Worm (Caenorhabditis elegans) whole organism, L1 larva: ENCODE results near the gene parg-2.
A peak's percentile ranks its signal among the peaks of the same experiment; 100 is the strongest.

Experiments used
- C04F5.9 ChIP-seq: sonication (generic microtip); optimal IDR thresholded peaks from 2 replicates; lab custom pipeline; 2016; ENCODE audit warnings: missing genetic modification characterization, missing compliant biosample characterization
- C16A3.4 ChIP-seq: fragments of 150-350 bp; optimal IDR thresholded peaks from 2 replicates; lab custom pipeline; 2014; ENCODE audit warnings: missing biosample characterization, missing genetic modification characterization
- F16B12.6 ChIP-seq: fragments of 150-350 bp; optimal IDR thresholded peaks from 2 replicates; lab custom pipeline; 2014; ENCODE audit warnings: missing biosample characterization, missing genetic modification characterization
- Y116A8C.19 ChIP-seq: sonication (generic microtip); optimal IDR thresholded peaks from 2 replicates; lab custom pipeline; 2016; ENCODE audit warnings: missing compliant biosample characterization, missing genetic modification characterization, borderline replicate concordance
- aha-1 ChIP-seq: fragments of 150-350 bp; optimal IDR thresholded peaks from 2 replicates; lab custom pipeline; 2014; ENCODE audit warnings: missing biosample characterization, missing genetic modification characterization
- aly-2 ChIP-seq: fragments of 150-350 bp; optimal IDR thresholded peaks from 2 replicates; lab custom pipeline; 2014; ENCODE audit warnings: missing biosample characterization, missing genetic modification characterization
- ama-1 ChIP-seq: fragments of 150-350 bp; optimal IDR thresholded peaks from 2 replicates; lab custom pipeline; 2014
- blmp-1 ChIP-seq: fragments of 150-350 bp; optimal IDR thresholded peaks from 2 replicates; lab custom pipeline; 2014; ENCODE audit warnings: missing biosample characterization, missing genetic modification characterization
- ceh-63 ChIP-seq: fragments of 200-800 bp; sonication (Bioruptor generic); optimal IDR thresholded peaks from 2 replicates; lab custom pipeline; 2018; ENCODE audit warnings: mild to moderate bottlenecking, missing genetic modification characterization, missing compliant biosample characterization
- ceh-88 ChIP-seq: fragments of 200-800 bp; sonication (Bioruptor generic); IDR thresholded peaks from 2 replicates; pipeline ENCODE4 v1.3.6; 2022; ENCODE audit warnings: missing genetic modification characterization, missing compliant biosample characterization
- ceh-90 ChIP-seq: sonication (generic microtip); optimal IDR thresholded peaks from 2 replicates; lab custom pipeline; 2016; ENCODE audit warnings: missing genetic modification characterization, missing compliant biosample characterization
- dpl-1 ChIP-seq, 3 experiments: fragments of 150-350 bp in 2 of 3; sonication (generic microtip) in 1 of 3; optimal IDR thresholded peaks; 2 replicates each; lab custom pipeline; 2014 to 2017; ENCODE audit warnings: missing biosample characterization in 3 of 3, missing genetic modification characterization in 3 of 3, missing genetic modification reagents in 3 of 3
- dsc-1 ChIP-seq: sonication (generic microtip); optimal IDR thresholded peaks from 2 replicates; lab custom pipeline; 2016; ENCODE audit warnings: mild to moderate bottlenecking, missing genetic modification characterization, missing compliant biosample characterization
- efl-1 ChIP-seq, 4 experiments: fragments of 150-350 bp; optimal IDR thresholded peaks in 3 of 4; peaks in 1 of 4; 1 replicate in 1 of 4; 2 replicates in 3 of 4; lab custom pipeline; 2014; ENCODE audit warnings: missing biosample characterization in 2 of 4, missing genetic modification characterization in 2 of 4, missing genetic modification reagents in 2 of 4
- fkh-8 ChIP-seq: sonication (generic microtip); optimal IDR thresholded peaks from 2 replicates; lab custom pipeline; 2016; ENCODE audit warnings: mild to moderate bottlenecking, missing genetic modification characterization, missing compliant biosample characterization
- fos-1 ChIP-seq: fragments of 150-350 bp; optimal IDR thresholded peaks from 2 replicates; lab custom pipeline; 2014; ENCODE audit warnings: missing biosample characterization, missing genetic modification characterization
- grh-1 ChIP-seq: fragments of 200-800 bp; sonication (Bioruptor generic); IDR thresholded peaks from 2 replicates; pipeline ENCODE4 v1.3.6; 2022; ENCODE audit warnings: missing genetic modification reagents, missing genetic modification characterization, missing compliant biosample characterization
- hlh-17 ChIP-seq: fragments of 200-800 bp; sonication (Bioruptor generic); optimal IDR thresholded peaks from 2 replicates; lab custom pipeline; 2018; ENCODE audit warnings: missing genetic modification characterization, mild to moderate bottlenecking, missing compliant biosample characterization, moderate library complexity, borderline replicate concordance
- hlh-4 ChIP-seq: sonication (generic microtip); optimal IDR thresholded peaks from 2 replicates; lab custom pipeline; 2016; ENCODE audit warnings: mild to moderate bottlenecking, missing genetic modification characterization, missing compliant biosample characterization
- jun-1 ChIP-seq: fragments of 150-350 bp; optimal IDR thresholded peaks from 2 replicates; lab custom pipeline; 2014; ENCODE audit warnings: missing biosample characterization, missing genetic modification reagents, missing genetic modification characterization
- lin-35 ChIP-seq, 2 experiments: fragments of 150-350 bp; optimal IDR thresholded peaks; 2 replicates each; lab custom pipeline; 2014; ENCODE audit warnings: missing biosample characterization in 2 of 2, missing genetic modification characterization in 2 of 2, missing genetic modification reagents in 2 of 2
- lsy-2 ChIP-seq, 2 experiments: fragments of 150-350 bp; optimal IDR thresholded peaks; 2 replicates each; lab custom pipeline; 2014; ENCODE audit warnings: missing biosample characterization in 2 of 2, missing genetic modification characterization in 2 of 2
- mep-1 ChIP-seq: fragments of 150-350 bp; optimal IDR thresholded peaks from 2 replicates; lab custom pipeline; 2014; ENCODE audit warnings: missing biosample characterization, missing genetic modification characterization
- nhr-12 ChIP-seq: sonication (generic microtip); optimal IDR thresholded peaks from 2 replicates; lab custom pipeline; 2017; ENCODE audit warnings: missing biosample characterization, missing genetic modification characterization
- nhr-20 ChIP-seq: sonication (generic microtip); optimal IDR thresholded peaks from 2 replicates; lab custom pipeline; 2016; ENCODE audit warnings: mild to moderate bottlenecking, missing genetic modification characterization, missing compliant biosample characterization
- nhr-28 ChIP-seq: fragments of 150-350 bp; optimal IDR thresholded peaks from 2 replicates; lab custom pipeline; 2014; ENCODE audit warnings: missing biosample characterization, missing genetic modification characterization
- nhr-47 ChIP-seq: sonication (generic microtip); optimal IDR thresholded peaks from 2 replicates; lab custom pipeline; 2016; ENCODE audit warnings: mild to moderate bottlenecking, missing genetic modification characterization, moderate library complexity, missing compliant biosample characterization
- nhr-71 ChIP-seq: sonication (generic microtip); optimal IDR thresholded peaks from 2 replicates; lab custom pipeline; 2016; ENCODE audit warnings: mild to moderate bottlenecking, missing genetic modification characterization, moderate library complexity, missing compliant biosample characterization
- nhr-77 ChIP-seq: fragments of 150-350 bp; optimal IDR thresholded peaks from 2 replicates; lab custom pipeline; 2014; ENCODE audit warnings: missing biosample characterization, missing genetic modification characterization
- nhr-84 ChIP-seq: sonication (generic microtip); optimal IDR thresholded peaks from 2 replicates; lab custom pipeline; 2017; ENCODE audit warnings: missing biosample characterization, missing genetic modification characterization
- nhr-85 ChIP-seq: sonication (generic microtip); peaks from one replicate; lab custom pipeline; 2016; ENCODE audit warnings: missing genetic modification characterization, inconsistent platforms, missing compliant biosample characterization
- nhr-90 ChIP-seq: sonication (generic microtip); optimal IDR thresholded peaks from 2 replicates; lab custom pipeline; 2016; ENCODE audit warnings: mild to moderate bottlenecking, missing genetic modification characterization, missing compliant biosample characterization; ENCODE audit not compliant: poor library complexity
- pag-3 ChIP-seq: sonication (generic microtip); optimal IDR thresholded peaks from 2 replicates; lab custom pipeline; 2017; ENCODE audit warnings: missing genetic modification characterization, mild to moderate bottlenecking, missing compliant biosample characterization, antibody characterized with exemption, borderline replicate concordance; ENCODE audit not compliant: insufficient read depth
- skn-1 ChIP-seq: fragments of 150-350 bp; optimal IDR thresholded peaks from 2 replicates; lab custom pipeline; 2014; ENCODE audit warnings: missing biosample characterization, missing genetic modification characterization
- snpc-4 ChIP-seq: fragments of 150-350 bp; optimal IDR thresholded peaks from 2 replicates; lab custom pipeline; 2014; ENCODE audit warnings: missing biosample characterization, missing genetic modification characterization
- snu-23 ChIP-seq: sonication (generic microtip); optimal IDR thresholded peaks from 2 replicates; lab custom pipeline; 2016; ENCODE audit warnings: missing genetic modification characterization, missing compliant biosample characterization
- sox-4 ChIP-seq: sonication (generic microtip); optimal IDR thresholded peaks from 2 replicates; lab custom pipeline; 2016; ENCODE audit warnings: missing genetic modification characterization, missing compliant biosample characterization
- sup-37 ChIP-seq: fragments of 200-800 bp; sonication (Bioruptor generic); optimal IDR thresholded peaks from 2 replicates; lab custom pipeline; 2018; ENCODE audit warnings: mild to moderate bottlenecking, missing genetic modification characterization, missing compliant biosample characterization
- swsn-7 ChIP-seq: sonication (generic microtip); optimal IDR thresholded peaks from 2 replicates; lab custom pipeline; 2016; ENCODE audit warnings: missing genetic modification characterization, missing compliant biosample characterization
- tlp-1 ChIP-seq: fragments of 150-350 bp; optimal IDR thresholded peaks from 2 replicates; lab custom pipeline; 2014; ENCODE audit warnings: missing biosample characterization, missing genetic modification characterization
- unc-130 ChIP-seq: fragments of 150-350 bp; optimal IDR thresholded peaks from 2 replicates; lab custom pipeline; 2017; ENCODE audit warnings: missing biosample characterization, missing genetic modification characterization, inconsistent platforms
- unc-62 ChIP-seq: fragments of 150-350 bp; optimal IDR thresholded peaks from 2 replicates; lab custom pipeline; 2014; ENCODE audit warnings: missing biosample characterization, missing genetic modification reagents, missing genetic modification characterization
- unc-86 ChIP-seq: sonication (generic microtip); optimal IDR thresholded peaks from 2 replicates; lab custom pipeline; 2016; ENCODE audit warnings: missing genetic modification characterization, missing compliant biosample characterization
- unc-98 ChIP-seq: fragments of 200-800 bp; sonication (Bioruptor generic); IDR thresholded peaks from 2 replicates; pipeline ENCODE4 v1.3.6; 2022; ENCODE audit warnings: missing genetic modification characterization, missing compliant biosample characterization
- vab-15 ChIP-seq: sonication (generic microtip); optimal IDR thresholded peaks from 2 replicates; lab custom pipeline; 2017; ENCODE audit warnings: missing genotype, mild to moderate bottlenecking, missing genetic modification characterization, missing compliant biosample characterization
- xbp-1 ChIP-seq: sonication (generic microtip); optimal IDR thresholded peaks from 2 replicates; lab custom pipeline; 2016; ENCODE audit warnings: missing genetic modification characterization, missing compliant biosample characterization
- zag-1 ChIP-seq: fragments of 150-350 bp; optimal IDR thresholded peaks from 2 replicates; lab custom pipeline; 2014; ENCODE audit warnings: missing biosample characterization, missing genetic modification characterization
- zip-4 ChIP-seq: fragments of 200-800 bp; sonication (Bioruptor generic); optimal IDR thresholded peaks from 2 replicates; lab custom pipeline; 2018; ENCODE audit warnings: mild to moderate bottlenecking, missing genetic modification characterization, moderate library complexity, missing compliant biosample characterization
- ztf-11 ChIP-seq, 2 experiments: sonication (generic microtip); optimal IDR thresholded peaks; 2 replicates each; lab custom pipeline; 2016 to 2017; ENCODE audit warnings: missing genetic modification characterization in 2 of 2, missing biosample characterization in 1 of 2, missing compliant biosample characterization in 1 of 2

parg-2 gene

ce11 chrIV:8691486-8691885 is 23.4 kb downstream of the parg-2 start, which contains the start of the genes hst-1 and ints-6:
Gene hst-1 (minus strand): TSS chrIV:8691513.
Gene ints-6 (plus strand): TSS chrIV:8691745.
- TF ChIP-seq mep-1 (tag; lab: Kevin White, UChicago) = peak; percentile 51
- TF ChIP-seq F16B12.6 = peak; percentile 76
- peak; percentile 14 to 35 for TF ChIP-seq efl-1 (optimal IDR thresholded peaks at IDR 0.05; lab: Kevin White, UChicago)
- TF ChIP-seq efl-1 (GFP tag; optimal IDR thresholded peaks at IDR 0.05 in 1 of 2; lab: Kevin White, UChicago) = peak; percentile 40 to 88
- peak; percentile 9 for TF ChIP-seq swsn-7 (tag; lab: Kevin White, UChicago)
- peak; percentile 41 for TF ChIP-seq skn-1
- peak; percentile 16 for TF ChIP-seq C16A3.4 (tag; lab: Kevin White, UChicago)
- TF ChIP-seq nhr-20 (tag; lab: Kevin White, UChicago) = peak; percentile 21
- peak; percentile 32 for TF ChIP-seq nhr-47
- peak; percentile 38 for TF ChIP-seq nhr-71
- TF ChIP-seq lin-35 (GFP tag; optimal IDR thresholded peaks at IDR 0.05; lab: Kevin White, UChicago) = peak in 1 of 2 experiments; percentile 29
- TF ChIP-seq grh-1 (GFP tag; lab: Robert Waterston, UW) = no peak
- TF ChIP-seq lsy-2 (tag; optimal IDR thresholded peaks at IDR 0.05; lab: Kevin White, UChicago) = peak; percentile 40 to 56
- peak; percentile 4 for TF ChIP-seq blmp-1 (tag; lab: Kevin White, UChicago)
- peak; percentile 46 for TF ChIP-seq snu-23 (GFP tag; lab: Kevin White, UChicago)
- no peak for TF ChIP-seq dsc-1 (tag; lab: Kevin White, UChicago)
- TF ChIP-seq xbp-1 (tag; lab: Kevin White, UChicago) = peak; percentile 28
- no peak for TF ChIP-seq hlh-4
- no peak for TF ChIP-seq aha-1 (tag; lab: Kevin White, UChicago)
- TF ChIP-seq nhr-85 (tag; lab: Kevin White, UChicago) = no peak
- TF ChIP-seq dpl-1 (GFP tag; optimal IDR thresholded peaks at IDR 0.05; lab: Kevin White, UChicago) = peak in 2 of 3 experiments; percentile 27 to 56
- TF ChIP-seq, all 84 proteins: peak for 15

- no peak for TF ChIP-seq ceh-63 (GFP tag; lab: Kevin White, UChicago)
- TF ChIP-seq dpl-1 (GFP tag; optimal IDR thresholded peaks at IDR 0.05; lab: Kevin White, UChicago) = peak; percentile 95 to 98 (median 97)
- TF ChIP-seq ceh-88 = no peak
- peak; percentile 82 for TF ChIP-seq zag-1
- no peak for TF ChIP-seq nhr-12 (tag; lab: Kevin White, UChicago)
- peak; percentile 67 for TF ChIP-seq snpc-4 (tag; lab: Kevin White, UChicago)
- TF ChIP-seq pag-3 (tag; lab: Kevin White, UChicago) = no peak
- TF ChIP-seq unc-62 = no peak
- peak; percentile 86 for TF ChIP-seq aly-2 (tag; lab: Kevin White, UChicago)
- TF ChIP-seq ama-1 = peak; percentile 67
- peak; percentile 94 to 98 for TF ChIP-seq lin-35 (GFP tag; optimal IDR thresholded peaks at IDR 0.05; lab: Kevin White, UChicago)
- TF ChIP-seq sup-37 = peak; percentile 0
- TF ChIP-seq zip-4 (GFP tag; lab: Kevin White, UChicago) = peak; percentile 66
- TF ChIP-seq sox-4 = peak; percentile 50
- peak; percentile 67 for TF ChIP-seq fkh-8 (tag; lab: Kevin White, UChicago)
- peak; percentile 55 for TF ChIP-seq C04F5.9 (tag; lab: Kevin White, UChicago)
- peak; percentile 93 for TF ChIP-seq nhr-85 (tag; lab: Kevin White, UChicago)
- no peak for TF ChIP-seq Y116A8C.19 (tag; lab: Kevin White, UChicago)
- TF ChIP-seq ztf-11 (tag; optimal IDR thresholded peaks at IDR 0.05; lab: Kevin White, UChicago) = peak in 1 of 2 experiments; percentile 47
- TF ChIP-seq vab-15 (tag; lab: Kevin White, UChicago) = no peak
- TF ChIP-seq nhr-90 (tag; lab: Kevin White, UChicago) = peak; percentile 79
- peak; percentile 82 for TF ChIP-seq unc-86 (tag; lab: Kevin White, UChicago)
- peak; percentile 92 to 94 for TF ChIP-seq lsy-2 (tag; optimal IDR thresholded peaks at IDR 0.05; lab: Kevin White, UChicago)
- TF ChIP-seq mep-1 (tag; lab: Kevin White, UChicago) = peak; percentile 97
- no peak for TF ChIP-seq unc-98
- peak; percentile 23 for TF ChIP-seq unc-130 (tag; lab: Kevin White, UChicago)
- TF ChIP-seq nhr-84 (tag; lab: Kevin White, UChicago) = no peak
- peak; percentile 77 for TF ChIP-seq grh-1 (GFP tag; lab: Robert Waterston, UW)
- peak; percentile 61 for TF ChIP-seq jun-1 (tag; lab: Kevin White, UChicago)
- peak; percentile 87 for TF ChIP-seq fos-1 (tag; lab: Kevin White, UChicago)
- peak; percentile 69 for TF ChIP-seq nhr-77 (tag; lab: Kevin White, UChicago)
- TF ChIP-seq nhr-28 = no peak
- peak; percentile 68 for TF ChIP-seq blmp-1 (tag; lab: Kevin White, UChicago)
- peak; percentile 76 for TF ChIP-seq F16B12.6
- no peak for TF ChIP-seq hlh-17 (GFP tag; lab: Kevin White, UChicago)
- peak; percentile 7 for TF ChIP-seq ceh-90
- TF ChIP-seq swsn-7 (tag; lab: Kevin White, UChicago) = peak; percentile 87
- TF ChIP-seq tlp-1 (tag; lab: Kevin White, UChicago) = no peak
Observed at ce11 chrIV:8687605-8688191, 27.2 kb downstream of the parg-2 start, which contains the start of gene snrp-3. Gene snrp-3 (minus strand): TSS chrIV:8687810.
